Fruit fly (Drosophila melanogaster): ENCODE results near the gene Grip.

dm6 chrX:6029015-6029414, 62.9 kb downstream of the Grip start:
- TF ChIP-seq Myc (optimal IDR thresholded peaks at IDR 0.05) (no peak), ttk (optimal IDR thresholded peaks at IDR 0.05) (no peak), Sin3A (optimal IDR thresholded peaks at IDR 0.05) (no peak), insv (optimal IDR thresholded peaks at IDR 0.05) (no peak), h (optimal IDR thresholded peaks at IDR 0.05) (no peak)

Measured in Kc167 (cell line).